Worm (Caenorhabditis elegans) whole organism, early embryonic: Measurements from ENCODE around the gene C39D10.8.

Source experiments
- B0310.2 ChIP-seq: sonication (generic microtip); optimal IDR thresholded peaks from 2 replicates; lab custom pipeline; 2016; ENCODE audit warnings: mild to moderate bottlenecking, missing genetic modification characterization, missing compliant biosample characterization
- F13C5.2 ChIP-seq: sonication (generic microtip); optimal IDR thresholded peaks from 2 replicates; lab custom pipeline; 2017; ENCODE audit warnings: mild to moderate bottlenecking, missing genetic modification characterization, inconsistent platforms, missing compliant biosample characterization
- aly-1 ChIP-seq: sonication (generic microtip); optimal IDR thresholded peaks from 2 replicates; lab custom pipeline; 2016; ENCODE audit warnings: missing genetic modification characterization, missing compliant biosample characterization
- ama-1 ChIP-seq: fragments of 150-350 bp; optimal IDR thresholded peaks from 2 replicates; lab custom pipeline; 2014
- ceh-13 ChIP-seq: fragments of 200-800 bp; sonication (Bioruptor generic); optimal IDR thresholded peaks from 2 replicates; lab custom pipeline; 2018; ENCODE audit warnings: mild to moderate bottlenecking, missing genetic modification characterization, missing compliant biosample characterization
- ceh-36 ChIP-seq: sonication (generic microtip); optimal IDR thresholded peaks from 2 replicates; lab custom pipeline; 2016; ENCODE audit warnings: missing genetic modification characterization, inconsistent platforms, missing compliant biosample characterization
- ets-7 ChIP-seq: sonication (generic microtip); optimal IDR thresholded peaks from 2 replicates; lab custom pipeline; 2016; ENCODE audit warnings: missing genotype, missing genetic modification characterization, missing compliant biosample characterization
- flt-1 ChIP-seq: fragments of 200-800 bp; sonication (Bioruptor generic); IDR thresholded peaks from 2 replicates; pipeline ENCODE4 v1.3.6; 2022; ENCODE audit warnings: missing genetic modification characterization, missing compliant biosample characterization
- hmbx-1 ChIP-seq: sonication (generic microtip); optimal IDR thresholded peaks from 2 replicates; lab custom pipeline; 2016; ENCODE audit warnings: mild to moderate bottlenecking, missing genetic modification characterization, missing compliant biosample characterization
- hmg-4 ChIP-seq: fragments of 200-800 bp; sonication (Bioruptor generic); optimal IDR thresholded peaks from 2 replicates; lab custom pipeline; 2018; ENCODE audit warnings: mild to moderate bottlenecking, missing genetic modification characterization, missing compliant biosample characterization
- hnd-1 ChIP-seq: sonication (generic microtip); optimal IDR thresholded peaks from 2 replicates; lab custom pipeline; 2016; ENCODE audit warnings: missing genetic modification characterization, missing compliant biosample characterization
- pes-1 ChIP-seq: fragments of 200-800 bp; sonication (Bioruptor generic); IDR thresholded peaks from 2 replicates; pipeline ENCODE4 v1.3.6; 2022; ENCODE audit warnings: missing genetic modification reagents, missing genetic modification characterization, missing compliant biosample characterization
- scrt-1 ChIP-seq: fragments of 200-800 bp; sonication (Bioruptor generic); IDR thresholded peaks from 2 replicates; pipeline ENCODE4 v1.3.6; 2022; ENCODE audit warnings: missing genetic modification characterization, missing compliant biosample characterization
- sea-1 ChIP-seq: fragments of 200-800 bp; sonication (Bioruptor generic); conservative IDR thresholded peaks from 2 replicates; pipeline ENCODE4 v1.3.6; 2022; ENCODE audit warnings: missing genetic modification characterization, missing compliant biosample characterization
- tbx-11 ChIP-seq: fragments of 200-800 bp; sonication (Bioruptor generic); IDR thresholded peaks from 2 replicates; pipeline ENCODE4 v1.3.6; 2022; ENCODE audit warnings: missing genetic modification characterization, missing compliant biosample characterization
- tbx-37 ChIP-seq: fragments of 200-800 bp; sonication (Bioruptor generic); conservative IDR thresholded peaks from 2 replicates; pipeline ENCODE4 v1.3.6; 2022; ENCODE audit warnings: missing genetic modification reagents, missing genetic modification characterization, missing compliant biosample characterization
- tra-4 ChIP-seq: sonication (generic microtip); optimal IDR thresholded peaks from 2 replicates; lab custom pipeline; 2017; ENCODE audit warnings: missing genetic modification characterization, missing compliant biosample characterization

Gene C39D10.8

ce11 chrX:7880848-7881247 is at the start of gene C39D10.8:
Gene C39D10.8 (minus strand): TSS chrX:7880948.
- TF ChIP-seq scrt-1 (GFP tag; lab: Robert Waterston, UW) (no peak), ama-1 (no peak), aly-1 (tag; lab: Kevin White, UChicago) (no peak), hmg-4 (GFP tag; lab: Kevin White, UChicago) (no peak)

- TF ChIP-seq flt-1 (GFP tag; lab: Robert Waterston, UW) = no peak
- TF ChIP-seq hnd-1 = no peak
- TF ChIP-seq ets-7 = no peak
- no peak for TF ChIP-seq ceh-36 (tag; lab: Kevin White, UChicago)
- no peak for TF ChIP-seq tbx-37 (GFP tag; lab: Robert Waterston, UW)
- TF ChIP-seq ceh-13 (GFP tag; lab: Kevin White, UChicago) = no peak
- TF ChIP-seq tra-4 = no peak
- TF ChIP-seq tbx-11 (GFP tag; lab: Robert Waterston, UW) = no peak
- no peak for TF ChIP-seq hmbx-1 (tag; lab: Kevin White, UChicago)
- TF ChIP-seq F13C5.2 (tag; lab: Kevin White, UChicago) = no peak
- TF ChIP-seq ama-1 = no peak
- TF ChIP-seq scrt-1 (GFP tag; lab: Robert Waterston, UW) = no peak
- no peak for TF ChIP-seq B0310.2
- TF ChIP-seq pes-1 = no peak
- TF ChIP-seq aly-1 (tag; lab: Kevin White, UChicago) = no peak
- no peak for TF ChIP-seq hmg-4 (GFP tag; lab: Kevin White, UChicago)
- no peak for TF ChIP-seq sea-1 (GFP tag; lab: Robert Waterston, UW)
Observed at ce11 chrX:7930450-7930849, 49.7 kb upstream of the C39D10.8 start, which contains the start of gene zig-3. Gene zig-3 (plus strand): TSS chrX:7930750.

ce11 chrX:7925134-7925533 is 44.4 kb upstream of the C39D10.8 start, which contains the start of gene zig-4:
Gene zig-4 (plus strand): TSS chrX:7925434.
- TF ChIP-seq aly-1 (tag; lab: Kevin White, UChicago) (no peak), ceh-13 (GFP tag; lab: Kevin White, UChicago) (no peak), scrt-1 (GFP tag; lab: Robert Waterston, UW) (no peak), tbx-11 (GFP tag; lab: Robert Waterston, UW) (no peak), tra-4 (no peak), hmg-4 (GFP tag; lab: Kevin White, UChicago) (no peak), tbx-37 (GFP tag; lab: Robert Waterston, UW) (no peak), ceh-36 (tag; lab: Kevin White, UChicago) (no peak), flt-1 (GFP tag; lab: Robert Waterston, UW) (no peak), F13C5.2 (tag; lab: Kevin White, UChicago) (no peak), B0310.2 (no peak), ama-1 (no peak)

- TF ChIP-seq aly-1 (tag; lab: Kevin White, UChicago) (no peak), tbx-11 (GFP tag; lab: Robert Waterston, UW) (no peak), pes-1 (no peak), hmg-4 (GFP tag; lab: Kevin White, UChicago) (no peak), ceh-36 (tag; lab: Kevin White, UChicago) (no peak), ets-7 (no peak), B0310.2 (no peak), tra-4 (no peak), hnd-1 (no peak), hmbx-1 (tag; lab: Kevin White, UChicago) (no peak)
Observed at ce11 chrX:7921130-7921529, 40.4 kb upstream of the C39D10.8 start.

ce11 chrX:7916076-7916475 is 35.3 kb upstream of the C39D10.8 start:
- no peak for TF ChIP-seq tbx-37 (GFP tag; lab: Robert Waterston, UW)
- TF ChIP-seq sea-1 (GFP tag; lab: Robert Waterston, UW) = no peak
- TF ChIP-seq ceh-36 (tag; lab: Kevin White, UChicago) = no peak
- no peak for TF ChIP-seq tra-4
- TF ChIP-seq tbx-11 (GFP tag; lab: Robert Waterston, UW) = no peak
- no peak for TF ChIP-seq ets-7
- no peak for TF ChIP-seq flt-1 (GFP tag; lab: Robert Waterston, UW)
- no peak for TF ChIP-seq hmbx-1 (tag; lab: Kevin White, UChicago)
- TF ChIP-seq aly-1 (tag; lab: Kevin White, UChicago) = no peak
- TF ChIP-seq ama-1 = no peak
- TF ChIP-seq hnd-1 = no peak
- TF ChIP-seq scrt-1 (GFP tag; lab: Robert Waterston, UW) = no peak
- TF ChIP-seq B0310.2 = no peak
- no peak for TF ChIP-seq pes-1
- TF ChIP-seq ceh-13 (GFP tag; lab: Kevin White, UChicago) = no peak
- TF ChIP-seq F13C5.2 (tag; lab: Kevin White, UChicago) = no peak
- no peak for TF ChIP-seq hmg-4 (GFP tag; lab: Kevin White, UChicago)

ce11 chrX:7915616-7916015 is 34.9 kb upstream of the C39D10.8 start:
- TF ChIP-seq hmg-4 (GFP tag; lab: Kevin White, UChicago) = no peak
- no peak for TF ChIP-seq hnd-1
- no peak for TF ChIP-seq tbx-37 (GFP tag; lab: Robert Waterston, UW)
- TF ChIP-seq ceh-36 (tag; lab: Kevin White, UChicago) = no peak
- TF ChIP-seq sea-1 (GFP tag; lab: Robert Waterston, UW) = no peak
- TF ChIP-seq scrt-1 (GFP tag; lab: Robert Waterston, UW) = no peak
- no peak for TF ChIP-seq flt-1 (GFP tag; lab: Robert Waterston, UW)
- TF ChIP-seq F13C5.2 (tag; lab: Kevin White, UChicago) = no peak
- no peak for TF ChIP-seq ama-1
- no peak for TF ChIP-seq hmbx-1 (tag; lab: Kevin White, UChicago)
- no peak for TF ChIP-seq ceh-13 (GFP tag; lab: Kevin White, UChicago)
- TF ChIP-seq aly-1 (tag; lab: Kevin White, UChicago) = no peak

- no peak for TF ChIP-seq F13C5.2 (tag; lab: Kevin White, UChicago)
- TF ChIP-seq ama-1 = no peak
- no peak for TF ChIP-seq flt-1 (GFP tag; lab: Robert Waterston, UW)
- TF ChIP-seq tbx-37 (GFP tag; lab: Robert Waterston, UW) = no peak
- no peak for TF ChIP-seq ets-7
- no peak for TF ChIP-seq scrt-1 (GFP tag; lab: Robert Waterston, UW)
- no peak for TF ChIP-seq hnd-1
- no peak for TF ChIP-seq tra-4
- no peak for TF ChIP-seq pes-1
- no peak for TF ChIP-seq ceh-36 (tag; lab: Kevin White, UChicago)
- no peak for TF ChIP-seq ceh-13 (GFP tag; lab: Kevin White, UChicago)
Observed at ce11 chrX:7913830-7914229, 33.1 kb upstream of the C39D10.8 start, which contains the start of gene C39D10.7. Gene C39D10.7 (minus strand): TSS chrX:7913930.
